Worm (Caenorhabditis elegans): Measurements from ENCODE around the gene str-103.

Gene str-103

ce11 chrV:16118601-16119000 lies at the start of gene str-103:
str-103 (minus strand) TSS chrV:16118701.
- no peak for TF ChIP-seq unc-55 (GFP tag; optimal IDR thresholded peaks at IDR 0.05)
- TF ChIP-seq dmd-4 (tag; optimal IDR thresholded peaks at IDR 0.05) = no peak
- no peak for TF ChIP-seq ztf-4 (tag; optimal IDR thresholded peaks at IDR 0.05)
- no peak for TF ChIP-seq sem-4 (tag; optimal IDR thresholded peaks at IDR 0.05)
- no peak for TF ChIP-seq nhr-25 (tag; optimal IDR thresholded peaks at IDR 0.05)
- no peak for TF ChIP-seq nhr-23 (tag; optimal IDR thresholded peaks at IDR 0.05)
- TF ChIP-seq blmp-1 (tag; optimal IDR thresholded peaks at IDR 0.05; ENCODE audit: insufficient read depth) = no peak
- no peak for TF ChIP-seq lsy-2 (tag; optimal IDR thresholded peaks at IDR 0.05)
- TF ChIP-seq F13H6.1 (tag; optimal IDR thresholded peaks at IDR 0.05) = no peak
- TF ChIP-seq ceh-16 (tag; optimal IDR thresholded peaks at IDR 0.05) = no peak
- no peak for TF ChIP-seq nhr-77 (tag; optimal IDR thresholded peaks at IDR 0.05)
- TF ChIP-seq lin-13 (GFP tag; optimal IDR thresholded peaks at IDR 0.05) = no peak
- no peak for TF ChIP-seq snpc-4 (tag; optimal IDR thresholded peaks at IDR 0.05)
- TF ChIP-seq lin-11 (tag; optimal IDR thresholded peaks at IDR 0.05) = no peak
- TF ChIP-seq ztf-1 (GFP tag; conservative IDR thresholded peaks at IDR 0.05) = no peak

ce11 chrV:16165936-16166335 lies 47.4 kb upstream of the str-103 start, which contains the start of gene str-108:
str-108 (plus strand) TSS chrV:16166236.
- TF ChIP-seq nhr-25 (tag; optimal IDR thresholded peaks at IDR 0.05) (no peak), snpc-4 (tag; optimal IDR thresholded peaks at IDR 0.05) (no peak)

- TF ChIP-seq unc-39 (tag; optimal IDR thresholded peaks at IDR 0.05) (no peak), C34F6.9 (tag; optimal IDR thresholded peaks at IDR 0.05) (no peak), blmp-1 (tag; optimal IDR thresholded peaks at IDR 0.05; ENCODE audit: insufficient read depth) (no peak), crh-2 (tag; optimal IDR thresholded peaks at IDR 0.05) (no peak), mbf-1 (tag; optimal IDR thresholded peaks at IDR 0.05) (no peak), Y55F3AM.14 (GFP tag; optimal IDR thresholded peaks at IDR 0.05) (no peak), elt-1 (tag; optimal IDR thresholded peaks at IDR 0.05) (no peak), sma-9 (GFP tag; optimal IDR thresholded peaks at IDR 0.05) (no peak), sma-9 (tag; optimal IDR thresholded peaks at IDR 0.05) (no peak), nhr-129 (tag; optimal IDR thresholded peaks at IDR 0.05) (no peak), ztf-11 (tag; optimal IDR thresholded peaks at IDR 0.05) (no peak)
These were observed 45.2 kb upstream of the str-103 start, which contains the start of gene F10A3.12 for ce11 chrV:16163719-16164118. F10A3.12 (plus strand) TSS chrV:16164019.

- TF ChIP-seq ZK546.5 (tag; optimal IDR thresholded peaks at IDR 0.05) (no peak), peb-1 (tag; optimal IDR thresholded peaks at IDR 0.05) (no peak), nhr-25 (tag; optimal IDR thresholded peaks at IDR 0.05) (no peak), ztf-4 (tag; optimal IDR thresholded peaks at IDR 0.05) (no peak)
These were observed 43.7 kb upstream of the str-103 start, which contains the start of the genes str-109 and F10A3.11 for ce11 chrV:16162124-16162735. str-109 (minus strand) TSS chrV:16162224. F10A3.11 (plus strand) TSS chrV:16162685.

- TF ChIP-seq nhr-11 (tag; optimal IDR thresholded peaks at IDR 0.05) (no peak), nhr-129 (tag; optimal IDR thresholded peaks at IDR 0.05) (peak; percentile 83), Y55F3AM.14 (GFP tag; optimal IDR thresholded peaks at IDR 0.05) (no peak), elt-3 (tag; optimal IDR thresholded peaks at IDR 0.05) (no peak), fos-1 (tag; optimal IDR thresholded peaks at IDR 0.05) (peak; percentile 62), nhr-77 (tag; optimal IDR thresholded peaks at IDR 0.05) (no peak), sma-3 (GFP tag; optimal IDR thresholded peaks at IDR 0.05) (no peak), mab-5 (tag; optimal IDR thresholded peaks at IDR 0.05) (no peak), ztf-1 (GFP tag; conservative IDR thresholded peaks at IDR 0.05) (no peak), unc-55 (GFP tag; optimal IDR thresholded peaks at IDR 0.05) (peak; percentile 56)
These were observed 41.6 kb upstream of the str-103 start for ce11 chrV:16160087-16160486.

ce11 chrV:16159594-16159993 lies 41.1 kb upstream of the str-103 start, which contains the start of gene F10A3.17:
F10A3.17 (minus strand) TSS chrV:16159694.
- TF ChIP-seq lin-39 (tag; optimal IDR thresholded peaks at IDR 0.05) (no peak), sem-4 (tag; optimal IDR thresholded peaks at IDR 0.05) (no peak), C34F6.9 (tag; optimal IDR thresholded peaks at IDR 0.05) (no peak), F13H6.1 (tag; optimal IDR thresholded peaks at IDR 0.05) (no peak), ceh-16 (tag; optimal IDR thresholded peaks at IDR 0.05) (no peak), alr-1 (tag; optimal IDR thresholded peaks at IDR 0.05) (no peak), blmp-1 (tag; optimal IDR thresholded peaks at IDR 0.05; ENCODE audit: insufficient read depth) (no peak), egl-27 (tag; optimal IDR thresholded peaks at IDR 0.05) (no peak), nhr-129 (tag; optimal IDR thresholded peaks at IDR 0.05) (no peak)
